Worm (Caenorhabditis elegans) whole organism, L2 larva: ENCODE results near the gene pqn-13.

ENCODE experiments used
- nhr-6 ChIP-seq: fragments of 150-350 bp; optimal IDR thresholded peaks from 2 replicates; lab custom pipeline; 2014; ENCODE audit warnings: missing biosample characterization, missing genetic modification characterization
- nhr-77 ChIP-seq: fragments of 150-350 bp; optimal IDR thresholded peaks from 2 replicates; lab custom pipeline; 2014; ENCODE audit warnings: missing biosample characterization, missing genetic modification characterization
- skn-1 ChIP-seq: sonication (generic microtip); optimal IDR thresholded peaks from 2 replicates; lab custom pipeline; 2017; ENCODE audit warnings: missing biosample characterization, missing genetic modification characterization

ce11 chrV:5647359-5647758 lies 28.6 kb downstream of the pqn-13 start, which contains the start of gene C14C11.4:
- TF ChIP-seq nhr-77 (tag; lab: Kevin White, UChicago) (no peak), skn-1 (no peak), nhr-6 (tag; lab: Kevin White, UChicago) (no peak)
